Fruit fly (Drosophila melanogaster) whole organism, wandering third instar larva: Measurements from ENCODE around the gene inc.

Source experiments
- Abd-B ChIP-seq: fragments of >200 bp; optimal IDR thresholded peaks from 2 replicates; lab custom pipeline; 2017; ENCODE audit warnings: missing biosample characterization, missing genetic modification characterization
- CG32264 ChIP-seq: fragments of 200-800 bp; sonication (Bioruptor generic); optimal IDR thresholded peaks from 2 replicates; lab custom pipeline; 2016; ENCODE audit warnings: missing biosample characterization, missing genetic modification characterization
- CG9705 ChIP-seq: fragments of 200-800 bp; sonication (Bioruptor generic); optimal IDR thresholded peaks from 2 replicates; lab custom pipeline; 2018; ENCODE audit warnings: missing biosample characterization, mild to moderate bottlenecking, missing genetic modification characterization
- CrebA ChIP-seq: fragments of 200-800 bp; sonication (Bioruptor generic); optimal IDR thresholded peaks from 2 replicates; lab custom pipeline; 2016; ENCODE audit warnings: missing biosample characterization, mild to moderate bottlenecking, missing genetic modification characterization, borderline replicate concordance
- Dfd ChIP-seq: fragments of >200 bp; optimal IDR thresholded peaks from 2 replicates; lab custom pipeline; 2017; ENCODE audit warnings: missing biosample characterization, missing genetic modification characterization
- Dif ChIP-seq: fragments of 200-275, 200-300 bp; sonication (Bioruptor generic); optimal IDR thresholded peaks from 2 replicates; lab custom pipeline; 2018; ENCODE audit warnings: missing biosample characterization, missing genetic modification characterization; ENCODE audit not compliant: partially characterized antibody
- GATAd ChIP-seq: sonication (Bioruptor generic); optimal IDR thresholded peaks from 2 replicates; lab custom pipeline; 2016; ENCODE audit warnings: missing biosample characterization, missing genetic modification characterization
- HLH106 ChIP-seq: fragments of 200-800 bp; optimal IDR thresholded peaks from 3 replicates; lab custom pipeline; 2019; ENCODE audit warnings: missing biosample characterization, mild to moderate bottlenecking, missing genetic modification characterization, moderate library complexity
- Hnf4 ChIP-seq: fragments of 200-800 bp; sonication (Bioruptor generic); optimal IDR thresholded peaks from 2 replicates; lab custom pipeline; 2016; ENCODE audit warnings: missing biosample characterization, mild to moderate bottlenecking, missing genetic modification characterization
- Hr78 ChIP-seq: fragments of >200 bp; optimal IDR thresholded peaks from 2 replicates; lab custom pipeline; 2017; ENCODE audit warnings: missing biosample characterization, missing genetic modification characterization
- Hr83 ChIP-seq: fragments of 200-300 bp; sonication (Bioruptor generic); optimal IDR thresholded peaks from 2 replicates; lab custom pipeline; 2016; ENCODE audit warnings: missing biosample characterization, mild to moderate bottlenecking, missing genetic modification characterization, moderate library complexity; ENCODE audit not compliant: poor library complexity, severe bottlenecking
- Jra ChIP-seq: sonication (Bioruptor generic); optimal IDR thresholded peaks from 2 replicates; lab custom pipeline; 2016; ENCODE audit warnings: missing biosample characterization, missing genetic modification characterization
- Mio ChIP-seq: sonication (Bioruptor generic); optimal IDR thresholded peaks from 2 replicates; lab custom pipeline; 2016; ENCODE audit warnings: missing biosample characterization, missing genetic modification characterization
- Myc ChIP-seq: fragments of >200 bp; optimal IDR thresholded peaks from 2 replicates; lab custom pipeline; 2017
- N ChIP-seq: fragments of >200 bp; optimal IDR thresholded peaks from 2 replicates; lab custom pipeline; 2018; ENCODE audit warnings: missing biosample characterization, missing external identifiers, missing genetic modification characterization
- OdsH ChIP-seq: fragments of 200-800 bp; sonication (Bioruptor generic); optimal IDR thresholded peaks from 2 replicates; lab custom pipeline; 2016; ENCODE audit warnings: missing biosample characterization, mild to moderate bottlenecking, missing genetic modification characterization
- Rel ChIP-seq, 2 experiments: fragments of 200-800 bp; sonication (Bioruptor generic) in 1 of 2; optimal IDR thresholded peaks; 2 replicates in 1 of 2; 3 replicates in 1 of 2; lab custom pipeline; 2016 to 2019; ENCODE audit warnings: mild to moderate bottlenecking in 2 of 2, missing biosample characterization in 2 of 2, missing genetic modification characterization in 2 of 2, moderate library complexity in 1 of 2
- Sp1 ChIP-seq: fragments of 200-800 bp; sonication (Bioruptor generic); optimal IDR thresholded peaks from 3 replicates; lab custom pipeline; 2019; ENCODE audit warnings: missing biosample characterization, mild to moderate bottlenecking, missing genetic modification characterization, moderate library complexity
- Vsx2 ChIP-seq: fragments of 200-300, 225-300 bp; sonication (Bioruptor generic); optimal IDR thresholded peaks from 2 replicates; lab custom pipeline; 2018; ENCODE audit warnings: missing biosample characterization, missing genetic modification characterization; ENCODE audit not compliant: partially characterized antibody
- br ChIP-seq: fragments of 200-800 bp; sonication (Bioruptor generic); optimal IDR thresholded peaks from 2 replicates; lab custom pipeline; 2016; ENCODE audit warnings: missing biosample characterization, missing genetic modification characterization
- brk ChIP-seq: fragments of 200-800 bp; sonication (Bioruptor generic); optimal IDR thresholded peaks from 2 replicates; lab custom pipeline; 2016; ENCODE audit warnings: missing biosample characterization, mild to moderate bottlenecking, missing genetic modification characterization
- dl ChIP-seq, 2 experiments: fragments of 175-275, 200-275 bp in 1 of 2; fragments of 200-275 bp in 1 of 2; sonication (Bioruptor generic); optimal IDR thresholded peaks; lab custom pipeline; 2018; ENCODE audit warnings: mild to moderate bottlenecking in 2 of 2, missing biosample characterization in 2 of 2, missing genetic modification characterization in 2 of 2, moderate library complexity in 2 of 2; ENCODE audit not compliant: partially characterized antibody in 2 of 2, insufficient read depth in 1 of 2
- dmrt93B ChIP-seq: fragments of 200-800 bp; sonication (Bioruptor generic); optimal IDR thresholded peaks from 2 replicates; lab custom pipeline; 2018; ENCODE audit warnings: missing biosample characterization, mild to moderate bottlenecking, missing genetic modification characterization
- dsf ChIP-seq: sonication (Bioruptor generic); optimal IDR thresholded peaks from 2 replicates; lab custom pipeline; 2016; ENCODE audit warnings: missing biosample characterization, missing genetic modification characterization, borderline replicate concordance
- ey ChIP-seq: fragments of 200-800 bp; sonication (Bioruptor generic); optimal IDR thresholded peaks from 2 replicates; lab custom pipeline; 2016; ENCODE audit warnings: missing biosample characterization, missing genetic modification characterization
- foxo ChIP-seq, 2 experiments: fragments of 200-800 bp; sonication (Bioruptor generic); optimal IDR thresholded peaks; 2 replicates in 1 of 2; 3 replicates in 1 of 2; lab custom pipeline; 2016 to 2017; ENCODE audit warnings: missing biosample characterization in 2 of 2, missing genetic modification characterization in 2 of 2
- fru ChIP-seq: fragments of 200-800 bp; sonication (Bioruptor generic); optimal IDR thresholded peaks from 3 replicates; lab custom pipeline; 2016; ENCODE audit warnings: missing biosample characterization, mild to moderate bottlenecking, missing genetic modification characterization
- h ChIP-seq: fragments of 200-800 bp; sonication (Bioruptor generic); optimal IDR thresholded peaks from 3 replicates; lab custom pipeline; 2016; ENCODE audit warnings: missing biosample characterization, mild to moderate bottlenecking, missing genetic modification characterization
- jim ChIP-seq: fragments of 175-275, 200-325 bp; sonication (Bioruptor generic); optimal IDR thresholded peaks from 2 replicates; lab custom pipeline; 2016; ENCODE audit warnings: missing biosample characterization, mild to moderate bottlenecking, missing genetic modification characterization
- lola ChIP-seq: fragments of >200 bp; optimal IDR thresholded peaks from 2 replicates; lab custom pipeline; 2017; ENCODE audit warnings: missing biosample characterization, missing genetic modification characterization
- pan ChIP-seq: fragments of >200 bp; optimal IDR thresholded peaks from 2 replicates; lab custom pipeline; 2017
- psq ChIP-seq: fragments of 200-800 bp; sonication (Bioruptor generic); optimal IDR thresholded peaks from 3 replicates; lab custom pipeline; 2017; ENCODE audit warnings: missing biosample characterization, mild to moderate bottlenecking, missing genetic modification characterization, moderate library complexity
- rgr ChIP-seq: fragments of 200-800 bp; sonication (Bioruptor generic); optimal IDR thresholded peaks from 3 replicates; lab custom pipeline; 2016; ENCODE audit warnings: missing biosample characterization, mild to moderate bottlenecking, missing genetic modification characterization
- sage ChIP-seq: fragments of 200-800 bp; sonication (Bioruptor generic); optimal IDR thresholded peaks from 2 replicates; lab custom pipeline; 2016; ENCODE audit warnings: missing biosample characterization, mild to moderate bottlenecking, missing genetic modification characterization
- sv ChIP-seq: fragments of 200-800 bp; sonication (Bioruptor generic); optimal IDR thresholded peaks from 3 replicates; lab custom pipeline; 2016; ENCODE audit warnings: missing biosample characterization, missing genetic modification characterization
- tai ChIP-seq: sonication (Bioruptor generic); optimal IDR thresholded peaks from 2 replicates; lab custom pipeline; 2016; ENCODE audit warnings: missing biosample characterization, missing genetic modification characterization
- usp ChIP-seq: fragments of >200 bp; optimal IDR thresholded peaks from 2 replicates; lab custom pipeline; 2017; ENCODE audit warnings: missing biosample characterization, missing genetic modification characterization
- woc ChIP-seq: sonication (Bioruptor generic); optimal IDR thresholded peaks from 2 replicates; lab custom pipeline; 2016; ENCODE audit warnings: missing biosample characterization, mild to moderate bottlenecking, missing genetic modification characterization

Gene inc

dm6 chrX:1478276-1479122 lies 4.8 kb upstream of the inc start, which contains the start of gene rush:
Gene rush, plus strand, starts transcription at chrX:1478552.
- no peak for TF ChIP-seq Hnf4
- TF ChIP-seq fru (GFP tag; lab: Kevin White, UChicago): peak; percentile 42
- TF ChIP-seq dl (GFP tag; optimal IDR thresholded peaks at IDR 0.05; lab: Kevin White, UChicago; ENCODE audit: insufficient read depth in 1 of 2, partially characterized antibody in 2 of 2): no peak
- no peak for TF ChIP-seq Myc
- no peak for TF ChIP-seq lola (GFP tag; lab: Kevin White, UChicago)
- peak; percentile 29 for TF ChIP-seq CG9705 (GFP tag; lab: Kevin White, UChicago)
- no peak for TF ChIP-seq psq
- TF ChIP-seq sv: no peak
- TF ChIP-seq sage (GFP tag; lab: Kevin White, UChicago): no peak
- peak; percentile 45 for TF ChIP-seq HLH106 (tag; lab: Kevin White, UChicago)
- TF ChIP-seq tai (GFP tag; lab: Kevin White, UChicago): no peak
- TF ChIP-seq GATAd (GFP tag; lab: Kevin White, UChicago): no peak
- no peak for TF ChIP-seq N
- peak; percentile 9 for TF ChIP-seq Hr83 (GFP tag; lab: Kevin White, UChicago)
- TF ChIP-seq foxo (GFP tag; optimal IDR thresholded peaks at IDR 0.05; lab: Kevin White, UChicago): peak in 1 of 2 experiments; percentile 57
- TF ChIP-seq brk (GFP tag; lab: Kevin White, UChicago): no peak
- no peak for TF ChIP-seq jim (GFP tag; lab: Kevin White, UChicago)
- no peak for TF ChIP-seq OdsH (GFP tag; lab: Kevin White, UChicago)
- no peak for TF ChIP-seq usp
- TF ChIP-seq h: peak; percentile 21
- TF ChIP-seq Hr78 (GFP tag; lab: Kevin White, UChicago): no peak
- TF ChIP-seq Abd-B: no peak
- TF ChIP-seq pan (lab: Kevin White, UChicago): no peak
- TF ChIP-seq Dfd: no peak
- no peak for TF ChIP-seq woc
- peak; percentile 23 for TF ChIP-seq br
- no peak for TF ChIP-seq CrebA (GFP tag; lab: Kevin White, UChicago)
- TF ChIP-seq ey (GFP tag; lab: Kevin White, UChicago): peak; percentile 31
- peak; percentile 28 for TF ChIP-seq Sp1
- peak; percentile 42 for TF ChIP-seq rgr (GFP tag; lab: Kevin White, UChicago)
- no peak for TF ChIP-seq Vsx2 (GFP tag; lab: Kevin White, UChicago)
- TF ChIP-seq CG32264 (GFP tag; lab: Kevin White, UChicago): no peak
- TF ChIP-seq Jra (GFP tag; lab: Kevin White, UChicago): peak; percentile 13
- no peak for TF ChIP-seq dsf (GFP tag; lab: Kevin White, UChicago)
- no peak for TF ChIP-seq Rel (GFP tag; optimal IDR thresholded peaks at IDR 0.05; lab: Kevin White, UChicago)
- TF ChIP-seq Rel (tag; optimal IDR thresholded peaks at IDR 0.05; lab: Kevin White, UChicago): peak; percentile 31
- no peak for TF ChIP-seq Dif (GFP tag; lab: Kevin White, UChicago)
- no peak for TF ChIP-seq Mio (GFP tag; lab: Kevin White, UChicago)
- no peak for TF ChIP-seq dmrt93B (GFP tag; lab: Kevin White, UChicago)

dm6 chrX:1480426-1480825 lies 2.9 kb upstream of the inc start:
- TF ChIP-seq Rel (GFP tag; optimal IDR thresholded peaks at IDR 0.05; lab: Kevin White, UChicago) (no peak), Rel (tag; optimal IDR thresholded peaks at IDR 0.05; lab: Kevin White, UChicago) (peak; percentile 33), N (no peak)
- TF ChIP-seq, all 38 proteins: peak for 1
